Worm (Caenorhabditis elegans): ENCODE results near the gene C08B6.2.

The C08B6.2 gene

DNA sequence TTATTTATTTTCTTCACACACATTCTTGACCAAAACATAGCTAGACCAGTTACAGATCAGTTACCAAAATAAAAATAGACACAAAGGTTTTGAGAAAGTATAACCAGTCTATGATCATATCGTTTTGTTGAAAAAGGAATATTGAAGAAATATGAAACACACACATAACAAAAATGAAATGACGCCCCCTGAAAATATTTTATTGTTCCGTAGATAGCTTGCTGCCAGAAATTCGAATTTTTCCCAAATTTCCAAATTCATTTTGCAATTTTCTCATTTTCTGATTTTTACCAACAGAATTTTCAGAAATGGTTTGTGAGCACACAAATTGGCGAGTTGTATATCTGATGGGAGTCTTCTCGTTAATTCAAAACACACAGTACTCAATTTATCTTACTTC is 30.1 kb upstream of the C08B6.2 start, which contains the start of gene F57A8.7:
Gene F57A8.7, plus strand, starts transcription at position 301 of the 400 bp plus-strand sequence.
- TF ChIP-seq mab-9 (GFP tag; IDR thresholded peaks at IDR 0.05) (no peak), hlh-4 (tag; optimal IDR thresholded peaks at IDR 0.05) (no peak), rnt-1 (tag; optimal IDR thresholded peaks at IDR 0.05) (no peak)

DNA sequence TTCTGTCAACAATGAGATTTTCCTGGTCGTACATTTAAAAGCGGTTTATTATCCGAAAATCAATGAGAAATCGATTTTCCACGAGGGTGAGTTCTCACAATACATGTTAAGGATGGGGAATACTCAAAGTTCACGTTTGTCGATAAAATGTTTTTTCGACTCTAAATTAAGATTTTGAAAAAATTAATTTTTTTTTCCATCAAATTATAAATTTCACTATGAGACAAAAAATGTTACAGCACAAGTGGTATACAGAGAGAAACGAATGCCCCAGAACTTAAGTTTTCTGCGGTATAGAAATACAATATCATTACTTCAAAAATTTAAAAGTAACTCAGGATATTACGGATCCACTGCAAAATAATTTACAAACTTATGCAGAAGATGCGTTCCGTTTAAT is 27.3 kb upstream of the C08B6.2 start, which contains the start of gene R04B5.1:
Gene R04B5.1, minus strand, starts transcription at position 101 of the 400 bp plus-strand sequence.
- TF ChIP-seq isw-1 (GFP tag; IDR thresholded peaks at IDR 0.05): no peak
- TF ChIP-seq pqm-1 (tag; optimal IDR thresholded peaks at IDR 0.05): no peak
- TF ChIP-seq nhr-76 (tag; optimal IDR thresholded peaks at IDR 0.05): no peak
- TF ChIP-seq sox-4 (tag; optimal IDR thresholded peaks at IDR 0.05): no peak

DNA sequence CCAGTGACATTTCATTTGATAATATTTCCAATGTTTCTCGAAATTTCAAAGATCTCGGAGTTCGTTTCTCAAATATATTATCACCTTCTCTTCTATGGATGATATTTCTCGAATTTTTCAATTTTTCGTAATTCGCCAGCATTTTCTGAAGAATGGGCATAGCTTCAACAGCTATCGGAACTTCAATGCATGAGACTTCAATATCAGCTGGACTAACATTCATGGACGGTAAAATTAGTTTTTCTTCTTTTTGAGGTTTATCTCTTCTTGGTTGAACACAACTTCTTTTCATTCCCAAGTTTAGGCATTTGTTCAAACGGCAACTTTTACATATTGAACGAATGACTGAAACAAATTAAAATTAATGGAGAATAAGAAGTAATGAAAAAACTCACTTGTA is 24.6 kb upstream of the C08B6.2 start:
- TF ChIP-seq hpl-2 (GFP tag; optimal IDR thresholded peaks at IDR 0.05) (no peak), ceh-63 (GFP tag; optimal IDR thresholded peaks at IDR 0.05) (no peak), sup-37 (GFP tag; optimal IDR thresholded peaks at IDR 0.05) (no peak), C04F5.9 (tag; optimal IDR thresholded peaks at IDR 0.05) (no peak), efl-3 (GFP tag; optimal IDR thresholded peaks at IDR 0.05) (no peak), irx-1 (tag; optimal IDR thresholded peaks at IDR 0.05) (no peak), alr-1 (tag; optimal IDR thresholded peaks at IDR 0.05; ENCODE audit: borderline replicate concordance) (no peak), lin-13 (GFP tag; optimal IDR thresholded peaks at IDR 0.05) (no peak)

DNA sequence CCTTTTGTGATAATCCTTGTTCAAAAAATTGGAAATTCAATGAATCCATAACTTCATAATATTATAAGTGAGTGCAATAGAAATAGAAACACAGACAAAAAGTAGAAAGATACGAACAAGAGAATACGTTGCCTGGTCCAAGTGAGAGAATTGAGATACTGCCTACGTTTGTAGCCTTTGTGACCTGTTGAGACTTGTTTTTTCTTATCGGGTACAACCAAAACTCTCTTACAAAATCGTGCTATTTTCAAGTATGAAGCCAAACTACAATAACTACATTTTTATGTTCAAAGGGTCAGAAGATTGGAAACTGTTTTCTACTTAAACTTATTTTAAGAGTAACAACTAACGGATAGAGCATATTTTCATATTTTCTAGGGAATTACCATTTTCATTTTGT is 23.9 kb upstream of the C08B6.2 start, which contains the start of gene nhr-205:
Gene nhr-205, minus strand, starts transcription at position 141 of the 400 bp plus-strand sequence.
- TF ChIP-seq elt-3 (tag; optimal IDR thresholded peaks at IDR 0.05) (peak in 1 of 6 experiments; percentile 2), nhr-77 (tag; optimal IDR thresholded peaks at IDR 0.05) (peak; percentile 12), efl-1 (optimal IDR thresholded peaks at IDR 0.05) (no peak), efl-1 (GFP tag; optimal IDR thresholded peaks at IDR 0.05 in 1 of 2) (peak in 1 of 2 experiments; percentile 51), nhr-20 (tag; optimal IDR thresholded peaks at IDR 0.05) (peak; percentile 12), vab-15 (tag; optimal IDR thresholded peaks at IDR 0.05) (no peak), ama-1 (optimal IDR thresholded peaks at IDR 0.05) (no peak)

DNA sequence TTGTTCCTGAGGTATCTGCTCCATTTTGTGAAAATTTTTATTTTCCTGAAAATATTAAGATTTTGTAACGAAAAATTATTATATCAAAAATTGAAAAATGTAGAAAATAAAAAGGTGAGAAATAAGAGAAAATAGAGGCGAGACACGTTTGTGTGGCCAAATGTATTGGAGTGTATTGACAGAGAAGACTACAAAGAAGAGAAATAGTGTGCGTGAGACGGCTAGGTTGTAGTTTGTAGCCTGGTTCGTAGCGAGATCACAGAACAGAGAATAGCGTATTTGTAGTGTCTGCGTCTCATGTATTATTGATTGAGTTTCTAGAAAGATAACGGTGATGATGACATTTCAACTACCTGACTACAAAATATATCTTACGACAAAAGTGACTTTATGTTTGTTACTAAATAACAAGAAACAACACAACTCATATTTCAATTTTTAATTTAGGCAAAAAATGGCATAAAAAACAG is 21.5 kb upstream of the C08B6.2 start, which contains the start of gene nhr-12:
Gene nhr-12, minus strand, starts transcription at position 51 of the 470 bp plus-strand sequence.
- TF ChIP-seq egl-27 (tag; optimal IDR thresholded peaks at IDR 0.05) (no peak), hpl-2 (GFP tag; optimal IDR thresholded peaks at IDR 0.05) (no peak), nhr-77 (tag; optimal IDR thresholded peaks at IDR 0.05) (no peak), unc-86 (tag; optimal IDR thresholded peaks at IDR 0.05) (no peak), zag-1 (tag; optimal IDR thresholded peaks at IDR 0.05) (no peak), unc-30 (tag; optimal IDR thresholded peaks at IDR 0.05) (no peak), lin-35 (GFP tag; optimal IDR thresholded peaks at IDR 0.05) (peak in 1 of 2 experiments; percentile 7), elt-2 (tag; optimal IDR thresholded peaks at IDR 0.05) (no peak), blmp-1 (tag; optimal IDR thresholded peaks at IDR 0.05) (peak; percentile 8), lsy-2 (tag; optimal IDR thresholded peaks at IDR 0.05) (no peak), aha-1 (tag; optimal IDR thresholded peaks at IDR 0.05) (no peak), efl-3 (GFP tag; optimal IDR thresholded peaks at IDR 0.05) (no peak), grh-1 (GFP tag; IDR thresholded peaks at IDR 0.05) (no peak), C16A3.4 (tag; optimal IDR thresholded peaks at IDR 0.05) (no peak), egl-13 (tag; optimal IDR thresholded peaks at IDR 0.05) (no peak), nhr-85 (tag) (no peak), nhr-84 (tag; optimal IDR thresholded peaks at IDR 0.05) (no peak), sup-37 (GFP tag; optimal IDR thresholded peaks at IDR 0.05) (no peak), ets-5 (GFP tag; IDR thresholded peaks at IDR 0.05) (no peak), lin-15B (tag; optimal IDR thresholded peaks at IDR 0.05) (no peak), fkh-10 (GFP tag; optimal IDR thresholded peaks at IDR 0.05) (no peak), swsn-7 (tag; optimal IDR thresholded peaks at IDR 0.05) (no peak), unc-98 (GFP tag; IDR thresholded peaks at IDR 0.05) (no peak), nhr-71 (tag; optimal IDR thresholded peaks at IDR 0.05) (peak; percentile 50), pax-3 (tag; optimal IDR thresholded peaks at IDR 0.05) (no peak), efl-1 (optimal IDR thresholded peaks at IDR 0.05) (peak; percentile 1 to 9), efl-1 (GFP tag; optimal IDR thresholded peaks at IDR 0.05 in 1 of 2) (no peak), F16B12.6 (tag; optimal IDR thresholded peaks at IDR 0.05) (no peak), nhr-20 (tag; optimal IDR thresholded peaks at IDR 0.05) (peak; percentile 59), nhr-28 (tag; optimal IDR thresholded peaks at IDR 0.05) (no peak), ztf-11 (tag; optimal IDR thresholded peaks at IDR 0.05) (no peak), nhr-76 (tag; optimal IDR thresholded peaks at IDR 0.05) (no peak)

Measured in whole organism, L1 larva.